Worm (Caenorhabditis elegans) whole organism, L4/young adult: ENCODE data around the gene F52G3.8.

ENCODE experiments used
- dao-5 ChIP-seq: sonication (generic microtip); optimal IDR thresholded peaks from 2 replicates; lab custom pipeline; 2016; ENCODE audit warnings: missing genotype, missing genetic modification characterization, moderate library complexity, missing compliant biosample characterization
- him-1 ChIP-seq: sonication (generic microtip); optimal IDR thresholded peaks from 2 replicates; lab custom pipeline; 2016; ENCODE audit warnings: missing genotype, missing genetic modification reagents, missing genetic modification characterization, missing compliant biosample characterization

- TF ChIP-seq dao-5 (tag; lab: Kevin White, UChicago) (no peak), him-1 (tag; lab: Kevin White, UChicago) (no peak)
Observed at ce11 chrX:16919468-16919867, 33.3 kb downstream of the F52G3.8 start.
